Worm (Caenorhabditis elegans) whole organism, L4 larva: Measurements from ENCODE around the gene T06A10.2.

Source experiments
- ceh-32 ChIP-seq: sonication (generic microtip); optimal IDR thresholded peaks from 2 replicates; lab custom pipeline; 2016; ENCODE audit warnings: mild to moderate bottlenecking, missing genetic modification characterization, missing compliant biosample characterization; ENCODE audit not compliant: poor library complexity
- ctbp-1 ChIP-seq: fragments of 200-800 bp; sonication (Bioruptor generic); IDR thresholded peaks from 2 replicates; pipeline ENCODE4 v1.3.6; 2022; ENCODE audit warnings: missing genetic modification reagents, missing genetic modification characterization, missing compliant biosample characterization
- lin-39 ChIP-seq: fragments of 150-350 bp; optimal IDR thresholded peaks from 2 replicates; lab custom pipeline; 2014; ENCODE audit warnings: missing biosample characterization, missing genetic modification reagents, missing genetic modification characterization
- mdl-1 ChIP-seq, 2 experiments: fragments of 150-350 bp in 1 of 2; sonication (generic microtip) in 1 of 2; optimal IDR thresholded peaks; 2 replicates each; lab custom pipeline; 2014 to 2017; ENCODE audit warnings: missing biosample characterization in 2 of 2, missing genetic modification characterization in 2 of 2
- nhr-111 ChIP-seq: fragments of 200-800 bp; sonication (Bioruptor generic); optimal IDR thresholded peaks from 2 replicates; lab custom pipeline; 2018; ENCODE audit warnings: mild to moderate bottlenecking, missing genetic modification characterization, missing compliant biosample characterization

DNA sequence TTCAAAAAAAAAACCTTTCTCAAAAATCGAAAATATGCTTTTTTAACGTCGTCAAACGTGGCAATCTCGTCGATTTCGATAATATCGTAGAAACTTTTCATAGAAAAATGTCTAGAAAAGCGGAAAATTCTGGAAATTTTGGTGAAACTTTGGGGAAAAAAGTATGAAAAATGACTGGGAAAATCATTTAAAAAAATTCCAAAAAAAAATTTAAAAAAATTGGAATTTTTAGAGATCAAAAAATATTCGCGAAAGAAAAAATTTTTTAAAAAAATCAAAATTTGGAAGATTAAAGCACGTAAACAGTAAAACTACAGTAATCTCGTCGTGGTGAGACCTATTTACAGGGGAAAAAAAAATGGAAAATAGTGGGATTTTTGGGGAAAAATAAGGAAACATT is 43.6 kb downstream of the T06A10.2 start, which contains the start of gene Y116A8C.10:
- TF ChIP-seq mdl-1 (tag; optimal IDR thresholded peaks at IDR 0.05; lab: Kevin White, UChicago) (no peak), nhr-111 (GFP tag; lab: Kevin White, UChicago) (no peak), ceh-32 (tag; lab: Kevin White, UChicago) (no peak), ctbp-1 (no peak), lin-39 (tag; lab: Kevin White, UChicago) (no peak)
